Fruit fly (Drosophila melanogaster) whole organism, embryonic: Measurements from ENCODE around the gene simj.
A peak's percentile ranks its signal among the peaks of the same experiment; 100 is the strongest.

Source experiments
- Abd-B ChIP-seq: fragments of 200-800 bp; sonication (Bioruptor generic); optimal IDR thresholded peaks from 2 replicates; lab custom pipeline; 2018; ENCODE audit warnings: missing biosample characterization, mild to moderate bottlenecking, missing genetic modification characterization, moderate library complexity
- B-H2 ChIP-seq: fragments of 200-800 bp; sonication (Bioruptor generic); optimal IDR thresholded peaks from 2 replicates; lab custom pipeline; 2018; ENCODE audit warnings: missing biosample characterization, mild to moderate bottlenecking, missing genetic modification characterization
- CG11085 ChIP-seq: fragments of 200-800 bp; sonication (Bioruptor generic); IDR thresholded peaks from 2 replicates; pipeline ENCODE4 v1.3.6; 2022; ENCODE audit warnings: missing biosample characterization, missing genetic modification characterization
- CG12942 ChIP-seq: fragments of 200-800 bp; sonication (Bioruptor generic); optimal IDR thresholded peaks from 3 replicates; lab custom pipeline; 2016; ENCODE audit warnings: missing biosample characterization, missing genetic modification characterization
- CG14014 ChIP-seq: fragments of 200-800 bp; sonication (Bioruptor generic); IDR thresholded peaks from 2 replicates; pipeline ENCODE4 v1.3.6; 2022; ENCODE audit warnings: missing biosample characterization, missing genetic modification characterization
- CG14860 ChIP-seq: fragments of 200-800 bp; sonication (Bioruptor generic); IDR thresholded peaks from 3 replicates; pipeline ENCODE4 v1.3.6; 2022; ENCODE audit warnings: missing biosample characterization, missing genetic modification characterization; ENCODE audit not compliant: partially characterized antibody
- CG18599 ChIP-seq: fragments of 200-800 bp; sonication (Bioruptor generic); optimal IDR thresholded peaks from 3 replicates; lab custom pipeline; 2017; ENCODE audit warnings: missing biosample characterization, missing genetic modification characterization, mild to moderate bottlenecking, moderate library complexity, missing genetic modification reagents
- CG2120 ChIP-seq: fragments of 200-800 bp; sonication (Bioruptor generic); optimal IDR thresholded peaks from 3 replicates; lab custom pipeline; 2016; ENCODE audit warnings: missing biosample characterization, missing genetic modification characterization
- CG2678 ChIP-seq: fragments of 200-800 bp; sonication (Bioruptor generic); optimal IDR thresholded peaks from 3 replicates; lab custom pipeline; 2019; ENCODE audit warnings: missing biosample characterization, mild to moderate bottlenecking, missing genetic modification characterization, moderate library complexity
- CG32532 ChIP-seq: fragments of 200-800 bp; sonication (Bioruptor generic); IDR thresholded peaks from 2 replicates; pipeline ENCODE4 v1.3.6; 2022; ENCODE audit warnings: missing biosample characterization, missing genetic modification characterization
- CG3281 ChIP-seq: fragments of 200-800 bp; sonication (Bioruptor generic); optimal IDR thresholded peaks from 3 replicates; lab custom pipeline; 2017; ENCODE audit warnings: missing biosample characterization, mild to moderate bottlenecking, missing genetic modification characterization
- CG33557 ChIP-seq: fragments of 200-800 bp; sonication (Bioruptor generic); optimal IDR thresholded peaks from 2 replicates; lab custom pipeline; 2019; ENCODE audit warnings: missing biosample characterization, mild to moderate bottlenecking, missing genetic modification characterization, moderate library complexity
- CG3995 ChIP-seq: fragments of 200-800 bp; sonication (Bioruptor generic); optimal IDR thresholded peaks from 3 replicates; lab custom pipeline; 2016; ENCODE audit warnings: missing biosample characterization, missing genetic modification characterization
- CG43689 ChIP-seq: fragments of 200-800 bp; sonication (Bioruptor generic); IDR thresholded peaks from 2 replicates; pipeline ENCODE4 v1.3.6; 2022; ENCODE audit warnings: missing biosample characterization, missing genetic modification characterization
- CG6254 ChIP-seq: fragments of 200-800 bp; sonication (Bioruptor generic); optimal IDR thresholded peaks from 3 replicates; lab custom pipeline; 2017; ENCODE audit warnings: mild to moderate bottlenecking, missing biosample characterization, missing genetic modification reagents, missing genetic modification characterization
- CG8290 ChIP-seq, 3 experiments: fragments of 200-800 bp; sonication (Bioruptor generic); optimal IDR thresholded peaks; 2 replicates each; lab custom pipeline; 2016 to 2019; ENCODE audit warnings: missing biosample characterization in 3 of 3, missing genetic modification characterization in 3 of 3, mild to moderate bottlenecking in 2 of 3, moderate library complexity in 1 of 3
- CG8765 ChIP-seq: fragments of 200-800 bp; sonication (Bioruptor generic); IDR thresholded peaks from 2 replicates; pipeline ENCODE4 v1.3.6; 2022; ENCODE audit warnings: missing biosample characterization, missing genetic modification characterization
- CG9727 ChIP-seq: fragments of 200-800 bp; sonication (Bioruptor generic); optimal IDR thresholded peaks from 3 replicates; lab custom pipeline; 2017; ENCODE audit warnings: missing biosample characterization, mild to moderate bottlenecking, missing genetic modification characterization
- CG9797 ChIP-seq: fragments of 200-800 bp; sonication (Bioruptor generic); optimal IDR thresholded peaks from 3 replicates; lab custom pipeline; 2018; ENCODE audit warnings: missing biosample characterization, mild to moderate bottlenecking, missing genetic modification characterization
- CG9932 ChIP-seq: fragments of 200-800 bp; sonication (Bioruptor generic); IDR thresholded peaks from 2 replicates; pipeline ENCODE4 v1.3.6; 2022; ENCODE audit warnings: missing biosample characterization, missing genetic modification characterization
- Hmr ChIP-seq: fragments of 200-800 bp; sonication (Bioruptor generic); optimal IDR thresholded peaks from 3 replicates; lab custom pipeline; 2017; ENCODE audit warnings: mild to moderate bottlenecking, missing biosample characterization, missing genetic modification reagents, missing genetic modification characterization
- Hr51 ChIP-seq, 2 experiments: fragments of 200-800 bp; sonication (Bioruptor generic); optimal IDR thresholded peaks; 2 replicates in 1 of 2; 3 replicates in 1 of 2; lab custom pipeline; 2016 to 2018; ENCODE audit warnings: missing biosample characterization in 2 of 2, missing genetic modification characterization in 2 of 2, mild to moderate bottlenecking in 1 of 2, moderate library complexity in 1 of 2
- Nf-YC ChIP-seq: fragments of 200-800 bp; optimal IDR thresholded peaks from 3 replicates; lab custom pipeline; 2019; ENCODE audit warnings: missing biosample characterization, mild to moderate bottlenecking, missing genetic modification characterization, moderate library complexity
- Rfx ChIP-seq: fragments of 200-800 bp; sonication (Bioruptor generic); IDR thresholded peaks from 2 replicates; pipeline ENCODE4 v1.3.6; 2022; ENCODE audit warnings: missing biosample characterization, missing genetic modification characterization
- Sin3A ChIP-seq: fragments of >200 bp; optimal IDR thresholded peaks from 2 replicates; lab custom pipeline; 2018
- Sox102F ChIP-seq: fragments of 200-800 bp; sonication (Bioruptor generic); optimal IDR thresholded peaks from 2 replicates; lab custom pipeline; 2018; ENCODE audit warnings: missing biosample characterization, mild to moderate bottlenecking, missing genetic modification characterization, moderate library complexity
- Tbp ChIP-seq: fragments of >200 bp; optimal IDR thresholded peaks from 2 replicates; lab custom pipeline; 2018; ENCODE audit warnings: missing biosample characterization, missing genetic modification characterization
- YL-1 ChIP-seq: fragments of 200-800 bp; sonication (Bioruptor generic); optimal IDR thresholded peaks from 3 replicates; lab custom pipeline; 2017; ENCODE audit warnings: missing biosample characterization, mild to moderate bottlenecking, missing genetic modification characterization
- abd-A ChIP-seq: fragments of 200-800 bp; sonication (Bioruptor generic); optimal IDR thresholded peaks from 3 replicates; lab custom pipeline; 2019; ENCODE audit warnings: missing biosample characterization, mild to moderate bottlenecking, missing genetic modification characterization, moderate library complexity
- al ChIP-seq: fragments of 200-800 bp; sonication (Bioruptor generic); IDR thresholded peaks from 2 replicates; pipeline ENCODE4 v1.3.6; 2022; ENCODE audit warnings: missing biosample characterization, missing genetic modification characterization
- br ChIP-seq: fragments of >200 bp; optimal IDR thresholded peaks from 2 replicates; lab custom pipeline; 2017
- cg ChIP-seq: fragments of 200-800 bp; sonication (Bioruptor generic); optimal IDR thresholded peaks from 3 replicates; lab custom pipeline; 2019; ENCODE audit warnings: missing biosample characterization, mild to moderate bottlenecking, missing genetic modification characterization, moderate library complexity
- dpn ChIP-seq, 2 experiments: fragments of 200-800 bp; sonication (Bioruptor generic); optimal IDR thresholded peaks; 3 replicates each; lab custom pipeline; 2016; ENCODE audit warnings: missing biosample characterization in 2 of 2, missing genetic modification characterization in 2 of 2
- dysf ChIP-seq: fragments of 200-800 bp; sonication (Bioruptor generic); IDR thresholded peaks from 3 replicates; pipeline ENCODE4 v1.3.6; 2022; ENCODE audit warnings: missing biosample characterization, missing genetic modification characterization
- fd64A ChIP-seq: fragments of 200-800 bp; sonication (Bioruptor generic); optimal IDR thresholded peaks from 3 replicates; lab custom pipeline; 2018; ENCODE audit warnings: missing biosample characterization, mild to moderate bottlenecking, missing genetic modification characterization
- gce ChIP-seq: fragments of 200-800 bp; sonication (Bioruptor generic); IDR thresholded peaks from 3 replicates; pipeline ENCODE4 v1.3.6; 2022; ENCODE audit warnings: missing biosample characterization, missing genetic modification characterization
- gem ChIP-seq: fragments of 200-800 bp; sonication (Bioruptor generic); optimal IDR thresholded peaks from 2 replicates; lab custom pipeline; 2019; ENCODE audit warnings: missing biosample characterization, mild to moderate bottlenecking, missing genetic modification characterization, moderate library complexity
- grau ChIP-seq: fragments of 200-800 bp; optimal IDR thresholded peaks from 3 replicates; lab custom pipeline; 2019; ENCODE audit warnings: missing biosample characterization, mild to moderate bottlenecking, missing genetic modification characterization, moderate library complexity
- hkb ChIP-seq, 2 experiments: fragments of 200-800 bp in 1 of 2; fragments of >200 bp in 1 of 2; sonication (Bioruptor generic) in 1 of 2; IDR thresholded peaks in 1 of 2; optimal IDR thresholded peaks in 1 of 2; 2 replicates each; pipeline versions ENCODE4 v1.3.6 to Lab custom; 2017 to 2022; ENCODE audit warnings: missing biosample characterization in 1 of 2, missing genetic modification characterization in 1 of 2
- hth ChIP-seq: fragments of >200 bp; optimal IDR thresholded peaks from 2 replicates; lab custom pipeline; 2017; ENCODE audit warnings: inconsistent platforms
- lab ChIP-seq: fragments of 200-800 bp; sonication (Bioruptor generic); optimal IDR thresholded peaks from 3 replicates; lab custom pipeline; 2017; ENCODE audit warnings: missing biosample characterization, missing genetic modification characterization, mild to moderate bottlenecking, moderate library complexity, missing genetic modification reagents
- nerfin-1 ChIP-seq: fragments of 200-800 bp; sonication (Bioruptor generic); optimal IDR thresholded peaks from 3 replicates; lab custom pipeline; 2019; ENCODE audit warnings: missing biosample characterization, mild to moderate bottlenecking, missing genetic modification characterization, moderate library complexity
- nom ChIP-seq: fragments of 200-800 bp; sonication (Bioruptor generic); optimal IDR thresholded peaks from 2 replicates; lab custom pipeline; 2017; ENCODE audit warnings: missing biosample characterization, missing genetic modification characterization, mild to moderate bottlenecking, moderate library complexity, missing genetic modification reagents
- ranshi ChIP-seq: fragments of 200-800 bp; sonication (Bioruptor generic); IDR thresholded peaks from 2 replicates; pipeline ENCODE4 v1.3.6; 2022; ENCODE audit warnings: missing biosample characterization, missing genetic modification characterization
- row ChIP-seq: fragments of 200-800 bp; sonication (Bioruptor generic); IDR thresholded peaks from 3 replicates; pipeline ENCODE4 v1.3.6; 2022; ENCODE audit warnings: missing biosample characterization, missing genetic modification characterization
- sens ChIP-seq: fragments of 200-800 bp; sonication (Bioruptor generic); peaks from one replicate; lab custom pipeline; 2016; ENCODE audit warnings: missing biosample characterization, missing genetic modification characterization
- sisA ChIP-seq: fragments of 200-800 bp; sonication (Bioruptor generic); IDR thresholded peaks from 2 replicates; pipeline ENCODE4 v1.3.6; 2022; ENCODE audit warnings: missing biosample characterization, missing genetic modification characterization
- unpg ChIP-seq: fragments of 200-800 bp; sonication (Bioruptor generic); optimal IDR thresholded peaks from 3 replicates; lab custom pipeline; 2018; ENCODE audit warnings: missing biosample characterization, mild to moderate bottlenecking, missing genetic modification characterization, moderate library complexity
- vvl ChIP-seq: fragments of 200-800 bp; sonication (Bioruptor generic); IDR thresholded peaks from 2 replicates; pipeline ENCODE4 v1.3.6; 2022; ENCODE audit warnings: missing biosample characterization, missing genetic modification characterization
- zfh1 ChIP-seq: fragments of 200-800 bp; sonication (Bioruptor generic); IDR thresholded peaks from 3 replicates; pipeline ENCODE4 v1.3.6; 2022; ENCODE audit warnings: missing biosample characterization, missing genetic modification characterization

Gene simj

dm6 chr3L:10733502-10733901 lies 69.0 kb downstream of the simj start (continued):
- TF ChIP-seq CG9797 (GFP tag; lab: Kevin White, UChicago) (no peak), sisA (GFP tag; lab: Robert Waterston, UW) (0 out of 2 replicates have a peak, but pooled peaks have one; percentile 4), CG9727 (GFP tag; lab: Kevin White, UChicago) (no peak), CG43689 (GFP tag; lab: Robert Waterston, UW) (no peak), zfh1 (GFP tag; lab: Robert Waterston, UW) (no peak), Hmr (GFP tag; lab: Kevin White, UChicago) (peak; percentile 12), hkb (optimal IDR thresholded peaks at IDR 0.05; lab: Kevin White, UChicago) (no peak), hkb (GFP tag; IDR thresholded peaks at IDR 0.05; lab: Robert Waterston, UW) (peak; percentile 36; the same call in 1 of the 2 replicates), hth (lab: Kevin White, UChicago) (no peak), Sox102F (GFP tag; lab: Kevin White, UChicago) (peak; percentile 14), sens (GFP tag; lab: Kevin White, UChicago) (peak; percentile 41), nom (GFP tag; lab: Kevin White, UChicago) (no peak), br (no peak), CG3995 (GFP tag; lab: Kevin White, UChicago) (no peak), Rfx (GFP tag; lab: Robert Waterston, UW) (0 out of 2 replicates have a peak, but pooled peaks have one; percentile 41), CG3281 (GFP tag; lab: Kevin White, UChicago) (peak; percentile 15), al (peak; percentile 5; the same call in 1 of the 2 replicates), CG32532 (peak; percentile 44), Hr51 (GFP tag; optimal IDR thresholded peaks at IDR 0.05; lab: Kevin White, UChicago) (no peak), CG2120 (GFP tag; lab: Kevin White, UChicago) (peak; percentile 36), CG9932 (peak; percentile 14; the same call in 1 of the 2 replicates), grau (tag; lab: Kevin White, UChicago) (peak; percentile 7), CG11085 (GFP tag; lab: Robert Waterston, UW) (no peak), CG18599 (GFP tag; lab: Kevin White, UChicago) (peak; percentile 38), ranshi (0 out of 2 replicates have a peak, but pooled peaks have one; percentile 6), CG14014 (GFP tag; lab: Robert Waterston, UW) (0 out of 2 replicates have a peak, but pooled peaks have one; percentile 10), Abd-B (no peak), CG2678 (peak; percentile 38), abd-A (tag; lab: Kevin White, UChicago) (peak; percentile 28), row (GFP tag; lab: Robert Waterston, UW) (peak; percentile 55; the same call in 2 of the 3 replicates), lab (GFP tag; lab: Kevin White, UChicago) (peak; percentile 7), dysf (GFP tag; lab: Robert Waterston, UW) (peak; percentile 26; the same call in 1 of the 3 replicates), Sin3A (lab: Kevin White, UChicago) (no peak), Tbp (GFP tag; lab: Kevin White, UChicago) (no peak)

dm6 chr3L:10734561-10734960 lies 70.0 kb downstream of the simj start:
- TF ChIP-seq Nf-YC (no peak), fd64A (GFP tag; lab: Kevin White, UChicago) (peak; percentile 61), CG8765 (GFP tag; lab: Robert Waterston, UW) (no peak), vvl (peak; percentile 16; the same call in 1 of the 2 replicates), CG8290 (GFP tag; optimal IDR thresholded peaks at IDR 0.05; lab: Kevin White, UChicago) (no peak), CG8290 (tag; optimal IDR thresholded peaks at IDR 0.05; lab: Kevin White, UChicago) (peak in 1 of 2 experiments; percentile 51), CG33557 (GFP tag; lab: Kevin White, UChicago) (peak; percentile 35), cg (GFP tag; lab: Kevin White, UChicago) (peak; percentile 31), dpn (GFP tag; optimal IDR thresholded peaks at IDR 0.05; lab: Kevin White, UChicago) (no peak), CG12942 (GFP tag; lab: Kevin White, UChicago) (no peak), YL-1 (GFP tag; lab: Kevin White, UChicago) (no peak), CG14860 (no peak), nerfin-1 (tag; lab: Kevin White, UChicago) (peak; percentile 23), B-H2 (GFP tag; lab: Kevin White, UChicago) (no peak), CG6254 (GFP tag; lab: Kevin White, UChicago) (peak; percentile 15), CG18599 (GFP tag; lab: Kevin White, UChicago) (peak; percentile 8), gce (GFP tag; lab: Robert Waterston, UW) (peak; percentile 66; the same call in 1 of the 3 replicates), gem (no peak), unpg (GFP tag; lab: Kevin White, UChicago) (peak; percentile 5)
